Worm (Caenorhabditis elegans) whole organism, L3 larva: Measurements from ENCODE around the gene mec-9.

ENCODE experiments used
- R02D3.7 ChIP-seq: fragments of 150-350 bp; optimal IDR thresholded peaks from 2 replicates; lab custom pipeline; 2014; ENCODE audit warnings: missing biosample characterization, missing genetic modification characterization
- ama-1 ChIP-seq: fragments of 150-350 bp; optimal IDR thresholded peaks from 2 replicates; lab custom pipeline; 2018
- lin-39 ChIP-seq: fragments of 150-350 bp; optimal IDR thresholded peaks from 2 replicates; lab custom pipeline; 2018; ENCODE audit warnings: missing biosample characterization, missing genetic modification reagents, missing genetic modification characterization
- nhr-67 ChIP-seq: fragments of 150-350 bp; optimal IDR thresholded peaks from 2 replicates; lab custom pipeline; 2014; ENCODE audit warnings: missing biosample characterization, missing genetic modification characterization
- tbx-2 ChIP-seq: sonication (generic microtip); optimal IDR thresholded peaks from 2 replicates; lab custom pipeline; 2016; ENCODE audit warnings: mild to moderate bottlenecking, missing genetic modification characterization, missing compliant biosample characterization
- unc-62 ChIP-seq: fragments of 150-350 bp; sonication (generic microtip); optimal IDR thresholded peaks from 4 replicates; lab custom pipeline; 2014; ENCODE audit warnings: missing biosample characterization, missing genetic modification reagents, missing genetic modification characterization
- ztf-4 ChIP-seq: fragments of 150-350 bp; optimal IDR thresholded peaks from 2 replicates; lab custom pipeline; 2014; ENCODE audit warnings: missing biosample characterization, missing genetic modification characterization

- TF ChIP-seq lin-39 (no peak), nhr-67 (no peak), unc-62 (no peak), R02D3.7 (no peak), ztf-4 (no peak), tbx-2 (no peak), ama-1 (lab: Kevin White, UChicago) (no peak)
Observed at ce11 chrV:9937435-9937834, 22.5 kb upstream of the mec-9 start, which contains the start of gene srj-33.
